Fruit fly (Drosophila melanogaster): ENCODE data around the gene hh.
A peak's percentile ranks its signal among the peaks of the same experiment; 100 is the strongest.

The hh gene

dm6 chr3R:23112680-23113362 lies 28.9 kb downstream of the hh start, which contains the start of gene Cow (continued):
- TF ChIP-seq Dek (tag; optimal IDR thresholded peaks at IDR 0.05) (peak; percentile 59), CG12942 (GFP tag; optimal IDR thresholded peaks at IDR 0.05) (peak; percentile 28), ham (GFP tag; IDR thresholded peaks at IDR 0.05) (no peak), ash1 (GFP tag; optimal IDR thresholded peaks at IDR 0.05) (no peak), Rx (GFP tag; IDR thresholded peaks at IDR 0.05) (0 out of 2 replicates have a peak, but pooled peaks have one; percentile 36), CG8290 (GFP tag; optimal IDR thresholded peaks at IDR 0.05) (no peak), CG8290 (tag; optimal IDR thresholded peaks at IDR 0.05) (peak in 1 of 2 experiments; percentile 85), danr (GFP tag; IDR thresholded peaks at IDR 0.05) (0 out of 2 replicates have a peak, but pooled peaks have one; percentile 15), vvl (GFP tag; IDR thresholded peaks at IDR 0.05) (peak; percentile 77), odd (GFP tag; optimal IDR thresholded peaks at IDR 0.05) (no peak), ranshi (GFP tag; IDR thresholded peaks at IDR 0.05) (peak; percentile 51; the same call in 1 of the 2 replicates), Poxn (GFP tag; IDR thresholded peaks at IDR 0.05) (no peak), en (GFP tag; optimal IDR thresholded peaks at IDR 0.05) (no peak), ewg (GFP tag; optimal IDR thresholded peaks at IDR 0.05) (peak; percentile 98), CG10654 (GFP tag; optimal IDR thresholded peaks at IDR 0.05) (peak; percentile 9), CG17385 (GFP tag; optimal IDR thresholded peaks at IDR 0.05) (peak; percentile 51), CG31224 (GFP tag; IDR thresholded peaks at IDR 0.05) (peak; percentile 53; the same call in 1 of the 2 replicates), CG3726 (GFP tag; IDR thresholded peaks at IDR 0.05) (0 out of 3 replicates have a peak, but pooled peaks have one; percentile 50), Mes4 (GFP tag; optimal IDR thresholded peaks at IDR 0.05) (peak; percentile 4), dysf (GFP tag; IDR thresholded peaks at IDR 0.05) (peak; percentile 82), CG10979 (tag; optimal IDR thresholded peaks at IDR 0.05) (peak; percentile 30), jumu (GFP tag; optimal IDR thresholded peaks at IDR 0.05) (peak; percentile 39), da (GFP tag; optimal IDR thresholded peaks at IDR 0.05) (no peak), MTF-1 (GFP tag; optimal IDR thresholded peaks at IDR 0.05; ENCODE audit: borderline replicate concordance) (no peak), CG34376 (GFP tag; optimal IDR thresholded peaks at IDR 0.05) (peak; percentile 59), CG8765 (GFP tag; IDR thresholded peaks at IDR 0.05) (no peak), CG15696 (tag; optimal IDR thresholded peaks at IDR 0.05) (no peak), amos (GFP tag; IDR thresholded peaks at IDR 0.05; ENCODE audit: partially characterized antibody) (no peak), CG9817 (tag; optimal IDR thresholded peaks at IDR 0.05) (peak; percentile 55), HLH3B (GFP tag; IDR thresholded peaks at IDR 0.05) (peak; percentile 66), CG11456 (GFP tag; IDR thresholded peaks at IDR 0.05) (peak; percentile 57; the same call in 1 of the 3 replicates), sd (tag; optimal IDR thresholded peaks at IDR 0.05) (peak; percentile 41), CG10462 (GFP tag; optimal IDR thresholded peaks at IDR 0.05) (no peak), CG4820 (GFP tag; optimal IDR thresholded peaks at IDR 0.05) (peak; percentile 20), crol (GFP tag; IDR thresholded peaks at IDR 0.05) (peak; percentile 25; the same call in 1 of the 2 replicates), HLH54F (GFP tag; optimal IDR thresholded peaks at IDR 0.05) (peak; percentile 59), Dref (GFP tag; IDR thresholded peaks at IDR 0.05) (no peak), CG3065 (GFP tag; optimal IDR thresholded peaks at IDR 0.05) (no peak), CG2875 (GFP tag; optimal IDR thresholded peaks at IDR 0.05) (no peak), chif (GFP tag; optimal IDR thresholded peaks at IDR 0.05) (peak in 1 of 2 experiments; percentile 46), peb (GFP tag; IDR thresholded peaks at IDR 0.05) (no peak), CG3281 (GFP tag; optimal IDR thresholded peaks at IDR 0.05) (peak; percentile 74), pho (GFP tag; optimal IDR thresholded peaks at IDR 0.05) (peak; percentile 69), slbo (GFP tag; IDR thresholded peaks at IDR 0.05) (peak; percentile 75), Dip2 (GFP tag; IDR thresholded peaks at IDR 0.05) (no peak), CG18262 (tag; optimal IDR thresholded peaks at IDR 0.05) (peak; percentile 31), sima (GFP tag; optimal IDR thresholded peaks at IDR 0.05) (no peak), HHEX (GFP tag; optimal IDR thresholded peaks at IDR 0.05) (peak; percentile 66), Hr78 (GFP tag; optimal IDR thresholded peaks at IDR 0.05) (no peak), Bdp1 (GFP tag; optimal IDR thresholded peaks at IDR 0.05) (peak; percentile 42)

Data from whole organism, embryonic.